Fruit fly (Drosophila melanogaster): ENCODE data around the gene pira.

DNA sequence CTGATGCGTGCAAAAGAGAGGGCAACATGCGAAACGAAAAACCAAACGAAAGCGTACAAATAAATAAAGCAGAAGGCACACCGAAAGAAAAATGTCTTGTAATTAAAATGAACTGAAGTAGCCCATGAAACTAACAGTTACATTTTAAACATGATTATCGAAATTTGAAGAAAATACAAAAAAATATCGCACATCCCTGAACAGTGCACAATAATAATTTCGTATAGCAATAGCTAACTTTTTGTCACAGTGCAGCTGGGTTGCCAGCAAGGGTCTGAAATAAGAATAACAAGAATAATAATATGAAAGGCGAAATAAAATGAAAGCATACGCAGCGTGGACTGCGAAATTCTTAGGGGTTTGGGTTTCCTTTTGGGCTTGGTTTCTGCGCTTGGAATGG is 11.2 kb downstream of the pira start:
- peak; percentile 99 for TF ChIP-seq Gug (GFP tag; IDR thresholded peaks at IDR 0.05)
- TF ChIP-seq CG6276 (GFP tag; optimal IDR thresholded peaks at IDR 0.05) = peak; percentile 99
- peak; percentile 100 for TF ChIP-seq CG10669 (GFP tag; optimal IDR thresholded peaks at IDR 0.05)
- peak; percentile 100 for TF ChIP-seq OdsH (GFP tag; optimal IDR thresholded peaks at IDR 0.05)
- TF ChIP-seq CG8632 (GFP tag; optimal IDR thresholded peaks at IDR 0.05) = peak; percentile 100
- peak; percentile 99 for TF ChIP-seq vri (GFP tag; optimal IDR thresholded peaks at IDR 0.05)
- TF ChIP-seq fd59A (GFP tag; optimal IDR thresholded peaks at IDR 0.05) = peak; percentile 100
- TF ChIP-seq CG4318 (GFP tag; optimal IDR thresholded peaks at IDR 0.05) = peak; percentile 98
- TF ChIP-seq CG6163 (GFP tag; IDR thresholded peaks at IDR 0.05) = peak; percentile 100
- peak; percentile 100 for TF ChIP-seq esn (GFP tag; optimal IDR thresholded peaks at IDR 0.05)

Data from whole organism, prepupa.